Fruit fly (Drosophila melanogaster) whole organism, embryonic: ENCODE measurements around the gene CG7183.

ENCODE experiments used
- BEAF-32 ChIP-seq: fragments of 200-800 bp; sonication (Bioruptor generic); optimal IDR thresholded peaks from 3 replicates; lab custom pipeline; 2017; ENCODE audit warnings: missing biosample characterization, missing genetic modification characterization, mild to moderate bottlenecking, moderate library complexity, missing genetic modification reagents
- CG10147 ChIP-seq: fragments of 200-800 bp; sonication (Bioruptor generic); optimal IDR thresholded peaks from 2 replicates; lab custom pipeline; 2019; ENCODE audit warnings: missing biosample characterization, mild to moderate bottlenecking, missing genetic modification characterization, moderate library complexity
- CG10267 ChIP-seq: fragments of 200-800 bp; sonication (Bioruptor generic); optimal IDR thresholded peaks from 2 replicates; lab custom pipeline; 2018; ENCODE audit warnings: missing biosample characterization, mild to moderate bottlenecking, missing genetic modification characterization, moderate library complexity
- CG11695 ChIP-seq: fragments of 200-800 bp; sonication (Bioruptor generic); IDR thresholded peaks from 3 replicates; pipeline ENCODE4 v1.3.6; 2022; ENCODE audit warnings: missing biosample characterization, missing genetic modification characterization
- CG12104 ChIP-seq: fragments of 200-800 bp; sonication (Bioruptor generic); optimal IDR thresholded peaks from 3 replicates; lab custom pipeline; 2016; ENCODE audit warnings: missing biosample characterization, missing genetic modification characterization
- CG12659 ChIP-seq: fragments of 200-800 bp; sonication (Bioruptor generic); optimal IDR thresholded peaks from 3 replicates; lab custom pipeline; 2017; ENCODE audit warnings: mild to moderate bottlenecking, missing biosample characterization, missing genetic modification reagents, missing genetic modification characterization
- CG15514 ChIP-seq: fragments of 200-800 bp; sonication (Bioruptor generic); optimal IDR thresholded peaks from 3 replicates; lab custom pipeline; 2017; ENCODE audit warnings: missing biosample characterization, missing genetic modification characterization, mild to moderate bottlenecking, moderate library complexity, missing genetic modification reagents
- CG17385 ChIP-seq: fragments of 200-800 bp; sonication (Bioruptor generic); optimal IDR thresholded peaks from 3 replicates; lab custom pipeline; 2018; ENCODE audit warnings: missing biosample characterization, mild to moderate bottlenecking, missing genetic modification characterization
- CG2116 ChIP-seq: fragments of 200-800 bp; sonication (Bioruptor generic); optimal IDR thresholded peaks from 3 replicates; lab custom pipeline; 2018; ENCODE audit warnings: missing biosample characterization, mild to moderate bottlenecking, missing genetic modification characterization
- CG2120 ChIP-seq: fragments of 200-800 bp; sonication (Bioruptor generic); optimal IDR thresholded peaks from 3 replicates; lab custom pipeline; 2016; ENCODE audit warnings: missing biosample characterization, missing genetic modification characterization
- CG2712 ChIP-seq: fragments of 200-800 bp; optimal IDR thresholded peaks from 3 replicates; lab custom pipeline; 2019; ENCODE audit warnings: missing biosample characterization, mild to moderate bottlenecking, missing genetic modification characterization, moderate library complexity
- CG3726 ChIP-seq: fragments of 200-800 bp; sonication (Bioruptor generic); IDR thresholded peaks from 3 replicates; pipeline ENCODE4, ENCODE4 v1.3.6; 2022; ENCODE audit warnings: missing biosample characterization, missing genetic modification characterization
- CG4617 ChIP-seq: fragments of 200-800 bp; sonication (Bioruptor generic); optimal IDR thresholded peaks from 3 replicates; lab custom pipeline; 2016; ENCODE audit warnings: missing biosample characterization, missing genetic modification characterization, borderline replicate concordance
- CG4854 ChIP-seq: fragments of 200-800 bp; sonication (Bioruptor generic); optimal IDR thresholded peaks from 2 replicates; lab custom pipeline; 2016; ENCODE audit warnings: missing biosample characterization, missing genetic modification characterization, inconsistent platforms
- CG7928 ChIP-seq: fragments of 200-800 bp; sonication (Bioruptor generic); optimal IDR thresholded peaks from 2 replicates; lab custom pipeline; 2017; ENCODE audit warnings: missing biosample characterization, mild to moderate bottlenecking, missing genetic modification characterization
- CG9797 ChIP-seq: fragments of 200-800 bp; sonication (Bioruptor generic); optimal IDR thresholded peaks from 3 replicates; lab custom pipeline; 2018; ENCODE audit warnings: missing biosample characterization, mild to moderate bottlenecking, missing genetic modification characterization
- CTCF ChIP-seq: fragments of 200-800 bp; sonication (Bioruptor generic); optimal IDR thresholded peaks from 2 replicates; lab custom pipeline; 2017; ENCODE audit warnings: missing biosample characterization, mild to moderate bottlenecking, missing genetic modification characterization, moderate library complexity
- CoRest ChIP-seq: fragments of 200-800 bp; sonication (Bioruptor generic); optimal IDR thresholded peaks from 3 replicates; lab custom pipeline; 2018; ENCODE audit warnings: missing biosample characterization, mild to moderate bottlenecking, missing genetic modification characterization, moderate library complexity
- D ChIP-seq, 2 experiments: fragments of 200-800 bp in 1 of 2; fragments of >200 bp in 1 of 2; sonication (Bioruptor generic) in 1 of 2; optimal IDR thresholded peaks; 2 replicates in 1 of 2; 3 replicates in 1 of 2; lab custom pipeline; 2017; ENCODE audit warnings: mild to moderate bottlenecking in 1 of 2, missing biosample characterization in 1 of 2, missing genetic modification characterization in 1 of 2, missing genetic modification reagents in 1 of 2
- Deaf1 ChIP-seq: fragments of 200-800 bp; optimal IDR thresholded peaks from 3 replicates; lab custom pipeline; 2019; ENCODE audit warnings: missing biosample characterization, mild to moderate bottlenecking, missing genetic modification characterization, moderate library complexity
- Ets97D ChIP-seq: fragments of 200-800 bp; sonication (Bioruptor generic); optimal IDR thresholded peaks from 3 replicates; lab custom pipeline; 2016; ENCODE audit warnings: missing biosample characterization, missing genetic modification characterization
- Hmr ChIP-seq: fragments of 200-800 bp; sonication (Bioruptor generic); optimal IDR thresholded peaks from 3 replicates; lab custom pipeline; 2017; ENCODE audit warnings: mild to moderate bottlenecking, missing biosample characterization, missing genetic modification reagents, missing genetic modification characterization
- Hsf ChIP-seq: fragments of 200-800 bp; sonication (Bioruptor generic); optimal IDR thresholded peaks from 3 replicates; lab custom pipeline; 2016; ENCODE audit warnings: missing biosample characterization, missing genetic modification characterization
- Lim3 ChIP-seq: fragments of 200-800 bp; sonication (Bioruptor generic); IDR thresholded peaks from 2 replicates; pipeline ENCODE4 v1.3.6; 2022; ENCODE audit warnings: missing biosample characterization, missing genetic modification characterization
- MESR4 ChIP-seq: fragments of 200-800 bp; sonication (Bioruptor generic); optimal IDR thresholded peaks from 2 replicates; lab custom pipeline; 2018; ENCODE audit warnings: missing biosample characterization, mild to moderate bottlenecking, missing genetic modification characterization, moderate library complexity
- Med ChIP-seq: fragments of 200-800 bp; sonication (Bioruptor generic); peaks from one replicate; lab custom pipeline; 2016; ENCODE audit warnings: missing biosample characterization, missing genetic modification characterization, mild to moderate bottlenecking, inconsistent platforms, moderate library complexity
- NfI ChIP-seq: fragments of 200-800 bp; sonication (Bioruptor generic); optimal IDR thresholded peaks from 3 replicates; lab custom pipeline; 2018; ENCODE audit warnings: missing biosample characterization, mild to moderate bottlenecking, missing genetic modification characterization, moderate library complexity
- Xbp1 ChIP-seq: fragments of 200-800 bp; sonication (Bioruptor generic); optimal IDR thresholded peaks from 3 replicates; lab custom pipeline; 2016; ENCODE audit warnings: missing biosample characterization, mild to moderate bottlenecking, missing genetic modification characterization
- YL-1 ChIP-seq: fragments of 200-800 bp; sonication (Bioruptor generic); optimal IDR thresholded peaks from 3 replicates; lab custom pipeline; 2017; ENCODE audit warnings: missing biosample characterization, mild to moderate bottlenecking, missing genetic modification characterization
- ap ChIP-seq: fragments of 200-800 bp; sonication (Bioruptor generic); IDR thresholded peaks from 2 replicates; pipeline ENCODE4 v1.3.6; 2022; ENCODE audit warnings: missing biosample characterization, missing genetic modification characterization
- bcd ChIP-seq: fragments of 200-800 bp; sonication (Bioruptor generic); optimal IDR thresholded peaks from 2 replicates; lab custom pipeline; 2017; ENCODE audit warnings: missing biosample characterization, mild to moderate bottlenecking, missing genetic modification characterization
- cas ChIP-seq: fragments of 200-800 bp; sonication (Bioruptor generic); IDR thresholded peaks from 2 replicates; pipeline ENCODE4 v1.3.6; 2022; ENCODE audit warnings: missing biosample characterization, missing genetic modification characterization
- chif ChIP-seq, 2 experiments: fragments of 200-800 bp; sonication (Bioruptor generic); optimal IDR thresholded peaks; 3 replicates each; lab custom pipeline; 2016; ENCODE audit warnings: missing biosample characterization in 2 of 2, missing genetic modification characterization in 2 of 2
- chinmo ChIP-seq: fragments of 200-800 bp; sonication (Bioruptor generic); IDR thresholded peaks from 4 replicates; pipeline ENCODE4 v1.3.6; 2022; ENCODE audit warnings: missing biosample characterization, missing genetic modification characterization; ENCODE audit not compliant: partially characterized antibody
- crol ChIP-seq: fragments of 200-800 bp; sonication (Bioruptor generic); IDR thresholded peaks from 2 replicates; pipeline ENCODE4 v1.3.6; 2022; ENCODE audit warnings: missing biosample characterization, missing genetic modification characterization
- gfzf ChIP-seq: fragments of 200-800 bp; sonication (Bioruptor generic); optimal IDR thresholded peaks from 2 replicates; lab custom pipeline; 2016; ENCODE audit warnings: missing biosample characterization, mild to moderate bottlenecking, missing genetic modification characterization, moderate library complexity
- grn ChIP-seq: fragments of 200-800 bp; sonication (Bioruptor generic); optimal IDR thresholded peaks from 3 replicates; lab custom pipeline; 2017; ENCODE audit warnings: missing biosample characterization, missing genetic modification characterization
- hkb ChIP-seq, 2 experiments: fragments of 200-800 bp in 1 of 2; fragments of >200 bp in 1 of 2; sonication (Bioruptor generic) in 1 of 2; IDR thresholded peaks in 1 of 2; optimal IDR thresholded peaks in 1 of 2; 2 replicates each; pipeline versions ENCODE4 v1.3.6 to Lab custom; 2017 to 2022; ENCODE audit warnings: missing biosample characterization in 1 of 2, missing genetic modification characterization in 1 of 2
- lab ChIP-seq: fragments of 200-800 bp; sonication (Bioruptor generic); optimal IDR thresholded peaks from 3 replicates; lab custom pipeline; 2017; ENCODE audit warnings: missing biosample characterization, missing genetic modification characterization, mild to moderate bottlenecking, moderate library complexity, missing genetic modification reagents
- nerfin-2 ChIP-seq: fragments of 200-800 bp; sonication (Bioruptor generic); IDR thresholded peaks from 2 replicates; pipeline ENCODE4 v1.3.6; 2022; ENCODE audit warnings: missing biosample characterization, missing genetic modification characterization; ENCODE audit not compliant: partially characterized antibody
- oc ChIP-seq: fragments of 200-800 bp; sonication (Bioruptor generic); optimal IDR thresholded peaks from 2 replicates; lab custom pipeline; 2018; ENCODE audit warnings: missing biosample characterization, mild to moderate bottlenecking, missing genetic modification characterization, moderate library complexity
- pzg ChIP-seq: fragments of 200-800 bp; sonication (Bioruptor generic); optimal IDR thresholded peaks from 3 replicates; lab custom pipeline; 2018; ENCODE audit warnings: missing biosample characterization, mild to moderate bottlenecking, missing genetic modification characterization, moderate library complexity
- sens ChIP-seq: fragments of 200-800 bp; sonication (Bioruptor generic); peaks from one replicate; lab custom pipeline; 2016; ENCODE audit warnings: missing biosample characterization, missing genetic modification characterization
- sim ChIP-seq: fragments of 200-800 bp; sonication (Bioruptor generic); IDR thresholded peaks from 2 replicates; pipeline ENCODE4 v1.3.6; 2022; ENCODE audit warnings: missing biosample characterization, missing genetic modification characterization
- stwl ChIP-seq: fragments of 200-800 bp; sonication (Bioruptor generic); optimal IDR thresholded peaks from 3 replicates; lab custom pipeline; 2018; ENCODE audit warnings: missing biosample characterization, mild to moderate bottlenecking, missing genetic modification characterization, moderate library complexity
- trem ChIP-seq: fragments of 200-800 bp; optimal IDR thresholded peaks from 3 replicates; lab custom pipeline; 2019; ENCODE audit warnings: missing biosample characterization, mild to moderate bottlenecking, missing genetic modification characterization, moderate library complexity
- trh ChIP-seq: fragments of 200-800 bp; sonication (Bioruptor generic); optimal IDR thresholded peaks from 2 replicates; lab custom pipeline; 2016; ENCODE audit warnings: missing biosample characterization, missing genetic modification characterization
- wor ChIP-seq: fragments of 200-800 bp; sonication (Bioruptor generic); IDR thresholded peaks from 2 replicates; pipeline ENCODE4 v1.3.6; 2022; ENCODE audit warnings: missing biosample characterization, missing genetic modification characterization

CG7183 gene

dm6 chr3R:18199177-18199884, 21.2 kb downstream of the CG7183 start, which contains the start of the genes Ssdp and CG7985 (continued):
- TF ChIP-seq CG10147 (GFP tag; lab: Kevin White, UChicago) (peak; percentile 12), CG17385 (GFP tag; lab: Kevin White, UChicago) (peak; percentile 97), CG11695 (GFP tag; lab: Robert Waterston, UW) (no peak), nerfin-2 (no peak), pzg (peak; percentile 87), sim (GFP tag; lab: Robert Waterston, UW) (no peak), chif (GFP tag; optimal IDR thresholded peaks at IDR 0.05; lab: Kevin White, UChicago) (no peak), Deaf1 (tag; lab: Kevin White, UChicago) (peak; percentile 90), lab (GFP tag; lab: Kevin White, UChicago) (no peak), Xbp1 (GFP tag; lab: Kevin White, UChicago) (peak; percentile 3), MESR4 (GFP tag; lab: Kevin White, UChicago) (peak; percentile 80), Hmr (GFP tag; lab: Kevin White, UChicago) (peak; percentile 54), oc (tag; lab: Kevin White, UChicago) (no peak), gfzf (GFP tag; lab: Kevin White, UChicago) (peak; percentile 81), YL-1 (peak; percentile 42), Lim3 (no peak), hkb (optimal IDR thresholded peaks at IDR 0.05; lab: Kevin White, UChicago) (peak; percentile 69), hkb (GFP tag; IDR thresholded peaks at IDR 0.05; lab: Robert Waterston, UW) (no peak), CG3726 (GFP tag; lab: Robert Waterston, UW) (no peak), CG4854 (GFP tag; lab: Kevin White, UChicago) (peak; percentile 46), CG12104 (GFP tag; lab: Kevin White, UChicago) (no peak), CoRest (peak; percentile 46), ap (no peak), NfI (no peak), CG4617 (GFP tag; lab: Kevin White, UChicago) (peak; percentile 68), wor (GFP tag; lab: Robert Waterston, UW) (no peak), CG7928 (GFP tag; lab: Kevin White, UChicago) (peak; percentile 8), cas (no peak), grn (GFP tag; lab: Kevin White, UChicago) (no peak), CG2120 (peak; percentile 33), Ets97D (peak; percentile 66), CG2116 (GFP tag; lab: Kevin White, UChicago) (peak; percentile 71), BEAF-32 (GFP tag; lab: Kevin White, UChicago) (peak; percentile 66), bcd (GFP tag; lab: Kevin White, UChicago) (peak; percentile 26), trh (no peak), CG15514 (GFP tag; lab: Kevin White, UChicago) (peak; percentile 60), CG10267 (peak; percentile 8), trem (peak; percentile 64), CG12659 (peak; percentile 74), CG2712 (tag; lab: Kevin White, UChicago) (peak; percentile 26), Hsf (peak; percentile 11), sens (peak; percentile 14), crol (GFP tag; lab: Robert Waterston, UW) (no peak), chinmo (no peak), D (optimal IDR thresholded peaks at IDR 0.05; lab: Kevin White, UChicago) (no peak), D (GFP tag; optimal IDR thresholded peaks at IDR 0.05; lab: Kevin White, UChicago) (no peak), stwl (tag; lab: Kevin White, UChicago) (peak; percentile 4), CTCF (peak; percentile 16), Med (GFP tag; lab: Kevin White, UChicago) (no peak), CG9797 (peak; percentile 83)
